Worm (Caenorhabditis elegans): ENCODE measurements around the gene M03E7.2.
A peak's percentile ranks its signal among the peaks of the same experiment; 100 is the strongest.

The M03E7.2 gene

DNA sequence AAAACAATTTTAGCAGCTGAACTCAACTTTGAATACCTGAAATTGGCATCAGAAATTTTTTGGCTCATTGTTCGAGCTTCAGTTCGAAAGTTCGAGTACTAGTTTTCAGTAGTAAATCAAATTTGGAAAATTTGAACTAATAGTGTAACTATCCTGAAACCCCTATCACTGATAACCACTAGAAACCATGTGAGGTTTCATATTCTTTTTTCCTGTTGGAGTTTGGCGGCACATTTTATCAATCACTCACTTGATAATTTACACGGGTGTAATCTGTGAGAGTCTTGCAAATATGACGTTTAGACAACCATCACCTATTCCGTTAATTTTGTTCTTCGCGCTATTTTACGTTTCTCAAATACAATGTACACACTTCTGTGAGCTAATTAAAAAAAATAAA lies 30.0 kb downstream of the M03E7.2 start, which contains the start of gene C14C11.4 (continued):
- TF ChIP-seq D1046.2 (GFP tag; IDR thresholded peaks at IDR 0.05) (no peak), gei-8 (GFP tag; optimal IDR thresholded peaks at IDR 0.05) (no peak), unc-130 (GFP tag; optimal IDR thresholded peaks at IDR 0.05) (no peak), nhr-25 (tag; optimal IDR thresholded peaks at IDR 0.05; ENCODE audit: borderline replicate concordance, insufficient read depth) (no peak), ceh-62 (tag; optimal IDR thresholded peaks at IDR 0.05) (no peak), fkh-10 (GFP tag; optimal IDR thresholded peaks at IDR 0.05) (no peak), jun-1 (tag; optimal IDR thresholded peaks at IDR 0.05) (no peak), ceh-28 (tag; optimal IDR thresholded peaks at IDR 0.05) (no peak), Y105C5A.15 (GFP tag; IDR thresholded peaks at IDR 0.05) (no peak), F10B5.3 (tag; optimal IDR thresholded peaks at IDR 0.05) (no peak), zag-1 (tag; optimal IDR thresholded peaks at IDR 0.05) (no peak), aha-1 (tag) (no peak), lin-15B (tag; optimal IDR thresholded peaks at IDR 0.05) (no peak), mdt-29 (GFP tag; IDR thresholded peaks at IDR 0.05) (no peak), unc-39 (tag; optimal IDR thresholded peaks at IDR 0.05) (no peak), cey-2 (tag; optimal IDR thresholded peaks at IDR 0.05; ENCODE audit: borderline replicate concordance, insufficient read depth) (no peak), nhr-28 (tag; optimal IDR thresholded peaks at IDR 0.05) (peak; percentile 75), nhr-77 (tag; optimal IDR thresholded peaks at IDR 0.05) (no peak)

DNA sequence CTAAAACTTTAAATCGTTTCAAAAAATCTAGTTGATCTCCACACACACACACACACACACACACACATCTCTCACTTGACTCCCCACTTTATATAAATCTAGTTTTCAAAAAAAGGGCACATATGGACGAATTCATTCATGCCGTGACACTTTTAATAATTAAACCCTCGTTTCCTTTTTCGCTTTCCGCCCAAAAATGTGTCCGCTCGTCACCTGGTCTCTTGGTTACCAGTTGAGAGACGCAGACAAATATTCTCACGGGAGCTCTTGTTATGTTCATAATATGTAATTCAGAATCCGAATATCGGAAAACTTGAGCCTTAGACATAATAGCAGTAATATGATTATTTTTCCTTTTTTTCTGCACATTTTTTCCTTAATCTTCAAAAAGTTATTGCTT lies 34.5 kb downstream of the M03E7.2 start:
- no peak for TF ChIP-seq snpc-1.2 (GFP tag; IDR thresholded peaks at IDR 0.05)

DNA sequence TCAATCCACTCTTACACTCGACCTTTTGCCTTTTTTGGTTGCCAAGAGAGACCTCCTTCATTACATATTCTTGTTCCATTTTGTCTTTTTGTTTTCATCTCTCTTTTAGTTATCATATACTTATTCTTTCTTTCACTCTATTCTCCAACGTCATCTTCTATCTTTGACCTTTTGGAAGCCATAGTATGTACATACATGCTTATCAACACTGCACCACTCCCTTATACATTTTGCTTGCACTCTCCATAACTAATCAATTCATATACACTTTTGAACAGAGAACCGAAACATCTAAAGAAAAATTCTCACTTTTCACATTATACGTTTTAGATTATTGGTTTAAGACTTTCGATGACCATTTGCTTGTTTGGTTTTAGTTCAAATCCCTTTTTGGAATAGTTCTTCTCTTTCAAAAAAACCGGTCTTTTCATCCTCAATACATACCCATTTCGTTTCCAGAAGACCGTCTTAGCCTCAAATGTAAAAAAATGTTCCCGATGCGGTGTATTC lies 36.6 kb downstream of the M03E7.2 start, which contains the start of gene hex-2:
Gene hex-2, plus strand, starts transcription at position 460 of the 510 bp plus-strand sequence.
- TF ChIP-seq unc-62 (GFP tag; optimal IDR thresholded peaks at IDR 0.05 in 1 of 2), result peak in 1 of 2 experiments; percentile 33
- no peak for TF ChIP-seq unc-62 (tag; optimal IDR thresholded peaks at IDR 0.05)
- TF ChIP-seq mdl-1 (tag; optimal IDR thresholded peaks at IDR 0.05), result no peak
- peak; percentile 88 for TF ChIP-seq pqm-1 (tag; optimal IDR thresholded peaks at IDR 0.05)
- no peak for TF ChIP-seq spr-3 (GFP tag; optimal IDR thresholded peaks at IDR 0.05)
- peak; percentile 27 for TF ChIP-seq nhr-6 (tag; optimal IDR thresholded peaks at IDR 0.05)
- TF ChIP-seq arid-1 (GFP tag; conservative IDR thresholded peaks at IDR 0.05), result no peak
- peak; percentile 37 for TF ChIP-seq nhr-28 (tag; optimal IDR thresholded peaks at IDR 0.05)
- no peak for TF ChIP-seq daf-16 (GFP tag; optimal IDR thresholded peaks at IDR 0.05)
- peak; percentile 55 for TF ChIP-seq daf-16 (tag; optimal IDR thresholded peaks at IDR 0.05)
- TF ChIP-seq unc-39 (tag; optimal IDR thresholded peaks at IDR 0.05), result no peak

DNA sequence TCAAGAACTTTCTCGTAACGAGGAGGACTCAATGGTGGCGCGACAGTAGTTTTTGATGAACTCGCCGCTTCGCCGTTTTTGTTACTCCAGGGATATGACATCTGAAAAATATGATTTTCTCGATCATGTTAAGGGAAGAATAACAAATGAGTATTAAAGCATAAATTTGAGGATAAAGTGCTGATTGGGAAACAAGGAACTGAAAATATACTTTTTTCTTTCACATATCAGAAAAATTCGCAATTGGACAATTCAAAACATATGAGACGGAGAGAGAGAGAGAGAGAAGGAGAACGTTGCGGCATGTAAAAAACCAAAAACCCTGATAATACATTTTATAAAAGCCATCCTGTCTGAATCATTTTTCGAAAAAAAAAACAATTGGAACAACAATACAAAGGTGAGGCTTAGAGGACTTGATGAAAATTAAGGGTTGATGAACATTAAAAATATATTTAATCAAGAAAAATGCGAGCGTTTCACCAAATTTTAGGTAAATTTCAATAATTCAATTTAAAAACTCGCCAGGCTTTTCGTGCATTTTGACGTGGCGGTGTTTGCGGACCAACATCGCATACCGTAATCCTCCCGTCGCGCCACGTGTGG lies 43.3 kb downstream of the M03E7.2 start, which contains the start of the genes mut-14 and C14C11.2:
Gene mut-14, minus strand, starts transcription at position 101 of the 606 bp plus-strand sequence.
Gene C14C11.2, plus strand, starts transcription at position 556 of the 606 bp plus-strand sequence.
- TF ChIP-seq ceh-28 (tag; optimal IDR thresholded peaks at IDR 0.05) (no peak), zag-1 (tag; optimal IDR thresholded peaks at IDR 0.05) (no peak), daf-8 (GFP tag; IDR thresholded peaks at IDR 0.05) (no peak), aha-1 (tag) (no peak), lin-15B (tag; optimal IDR thresholded peaks at IDR 0.05) (no peak), dpl-1 (GFP tag; optimal IDR thresholded peaks at IDR 0.05) (no peak), gei-8 (GFP tag; optimal IDR thresholded peaks at IDR 0.05) (no peak), jun-1 (tag; optimal IDR thresholded peaks at IDR 0.05) (no peak), set-16 (GFP tag; IDR thresholded peaks at IDR 0.05) (no peak), ctbp-1 (GFP tag; IDR thresholded peaks at IDR 0.05) (no peak), nhr-10 (tag; optimal IDR thresholded peaks at IDR 0.05) (no peak), dve-1 (tag; optimal IDR thresholded peaks at IDR 0.05; ENCODE audit: insufficient read depth) (no peak)

All from whole organism, L4 larva.